Worm (Caenorhabditis elegans): ENCODE data around the gene cdr-4.
"Not testable (repeated sequence)": the region's sequence is repeated elsewhere in the genome, so short reads cannot be mapped to it uniquely, and the experiment has no call there.

DNA sequence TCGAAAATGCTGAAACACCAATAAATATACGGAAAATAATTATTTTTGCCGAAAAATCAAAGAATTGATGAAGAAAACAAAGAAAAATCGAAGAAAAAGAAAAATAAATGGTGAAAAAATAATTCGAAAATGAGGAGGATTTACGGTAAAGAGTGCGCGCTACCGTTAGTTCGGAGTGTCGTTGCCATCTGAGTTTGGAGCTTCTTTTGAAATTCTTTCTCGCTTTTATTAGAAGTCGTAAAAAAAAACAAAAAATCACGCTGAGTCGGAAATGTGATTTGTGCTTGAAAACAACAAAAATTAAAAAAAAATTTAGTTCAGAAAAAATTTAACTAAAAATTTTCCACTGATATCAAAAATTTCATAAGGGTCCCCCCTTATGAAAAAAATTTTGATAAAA is 34.2 kb downstream of the cdr-4 start, which contains the start of gene F23H12.10:
- TF ChIP-seq him-1, dao-5, W03F9.2 (tag; optimal IDR thresholded peaks at IDR 0.05): not testable (repeated sequence)

All from whole organism, L4/young adult.